Worm (Caenorhabditis elegans) whole organism, midembryonic: ENCODE measurements around the gene F53C3.4.

Source experiments
- med-1 ChIP-seq: sonication (generic microtip); optimal IDR thresholded peaks from 2 replicates; lab custom pipeline; 2017; ENCODE audit warnings: missing genetic modification characterization, mild to moderate bottlenecking, missing compliant biosample characterization, antibody characterized with exemption, missing genetic modification reagents; ENCODE audit not compliant: insufficient read depth
- ztf-23 ChIP-seq: fragments of 200-800 bp; sonication (Bioruptor generic); IDR thresholded peaks from 2 replicates; pipeline ENCODE4 v1.3.6; 2022; ENCODE audit warnings: missing genetic modification reagents, missing genetic modification characterization, missing compliant biosample characterization

DNA sequence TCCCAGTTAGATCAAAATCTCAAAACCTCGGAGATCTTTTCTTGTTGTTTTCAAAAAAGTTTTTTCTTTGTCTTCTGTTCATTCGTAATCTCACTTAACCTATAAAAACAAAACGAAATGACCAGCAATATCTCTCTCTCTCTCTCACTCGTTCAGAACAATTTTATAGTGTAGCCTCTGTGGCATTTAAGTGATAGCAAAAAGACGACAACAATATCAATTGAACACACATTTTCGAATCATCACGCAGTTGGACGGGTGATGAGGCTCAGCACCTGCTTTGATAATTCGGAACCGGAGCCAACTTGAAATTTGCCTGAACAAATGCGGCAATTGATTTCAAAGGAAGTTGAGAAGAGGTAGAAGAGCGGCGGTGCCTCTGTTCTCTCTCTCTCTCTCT, 51.2 kb downstream of the F53C3.4 start:
- TF ChIP-seq ztf-23 (GFP tag; lab: Robert Waterston, UW): no peak
- TF ChIP-seq med-1: no peak
